Worm (Caenorhabditis elegans) whole organism, midembryonic: Measurements from ENCODE around the gene R07E3.4.

Source experiments
- T22C8.4 ChIP-seq: fragments of 200-800 bp; sonication (Bioruptor generic); IDR thresholded peaks from 2 replicates; pipeline ENCODE4 v1.3.6; 2022; ENCODE audit warnings: missing genetic modification characterization, missing compliant biosample characterization
- cog-1 ChIP-seq: sonication (generic microtip); optimal IDR thresholded peaks from 2 replicates; lab custom pipeline; 2016; ENCODE audit warnings: missing genetic modification characterization, missing compliant biosample characterization
- flt-1 ChIP-seq: fragments of 200-800 bp; sonication (Bioruptor generic); IDR thresholded peaks from 2 replicates; pipeline ENCODE4 v1.3.6; 2022; ENCODE audit warnings: missing genetic modification characterization, missing compliant biosample characterization
- klf-2 ChIP-seq: fragments of 200-800 bp; sonication (Bioruptor generic); conservative IDR thresholded peaks from 2 replicates; pipeline ENCODE4 v1.3.6; 2022; ENCODE audit warnings: missing genetic modification reagents, missing genetic modification characterization, missing compliant biosample characterization

DNA sequence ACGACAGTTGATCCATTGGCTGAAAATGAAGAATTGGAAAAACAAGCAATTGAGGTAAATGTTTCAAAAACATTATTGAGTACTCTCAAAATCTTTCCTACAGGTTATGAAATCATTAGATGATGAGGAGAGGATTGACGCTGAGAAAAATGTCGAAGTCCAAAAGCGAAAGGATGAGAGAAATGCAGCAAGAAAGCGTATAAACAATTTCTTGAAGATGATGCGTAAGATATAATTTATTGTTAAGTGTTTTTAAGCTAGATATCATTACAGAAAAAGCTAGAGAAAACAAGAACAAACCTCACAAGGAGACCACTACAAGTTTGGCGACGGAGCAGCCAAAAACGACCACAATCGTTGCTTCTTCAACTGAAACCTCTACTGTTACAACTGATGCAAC, 13.5 kb downstream of the R07E3.4 start:
- no peak for TF ChIP-seq cog-1 (tag; lab: Kevin White, UChicago)
- TF ChIP-seq flt-1 = no peak
- no peak for TF ChIP-seq T22C8.4 (GFP tag; lab: Robert Waterston, UW)
- TF ChIP-seq klf-2 (GFP tag; lab: Robert Waterston, UW) = no peak
